Worm (Caenorhabditis elegans) whole organism, L2 larva: ENCODE measurements around the gene F36H1.12.

Experiments
- C34F6.9 ChIP-seq: fragments of 150-350 bp; optimal IDR thresholded peaks from 2 replicates; lab custom pipeline; 2014; ENCODE audit warnings: missing biosample characterization, missing genetic modification characterization
- F13H6.1 ChIP-seq: sonication (generic microtip); optimal IDR thresholded peaks from 2 replicates; lab custom pipeline; 2016; ENCODE audit warnings: missing genetic modification characterization, missing compliant biosample characterization
- R02D3.7 ChIP-seq: fragments of 150-350 bp; optimal IDR thresholded peaks from 2 replicates; lab custom pipeline; 2014; ENCODE audit warnings: missing biosample characterization, missing genetic modification characterization
- Y55F3AM.14 ChIP-seq: fragments of 200-800 bp; sonication (Bioruptor generic); optimal IDR thresholded peaks from 2 replicates; lab custom pipeline; 2018; ENCODE audit warnings: mild to moderate bottlenecking, missing genetic modification characterization, missing compliant biosample characterization
- ZK546.5 ChIP-seq: sonication (generic microtip); optimal IDR thresholded peaks from 2 replicates; lab custom pipeline; 2017; ENCODE audit warnings: missing biosample characterization, missing genetic modification characterization
- aly-2 ChIP-seq: fragments of 150-350 bp; optimal IDR thresholded peaks from 2 replicates; lab custom pipeline; 2014; ENCODE audit warnings: missing biosample characterization, missing genetic modification characterization
- ama-1 ChIP-seq: fragments of 150-350 bp; optimal IDR thresholded peaks from 2 replicates; lab custom pipeline; 2018; ENCODE audit warnings: inconsistent platforms
- blmp-1 ChIP-seq: sonication (generic microtip); optimal IDR thresholded peaks from 2 replicates; lab custom pipeline; 2017; ENCODE audit warnings: missing genetic modification characterization, mild to moderate bottlenecking, missing compliant biosample characterization, antibody characterized with exemption, moderate library complexity; ENCODE audit not compliant: insufficient read depth
- ceh-16 ChIP-seq: fragments of 150-350 bp; optimal IDR thresholded peaks from 2 replicates; lab custom pipeline; 2014; ENCODE audit warnings: missing biosample characterization, missing genetic modification characterization
- crh-2 ChIP-seq: sonication (generic microtip); optimal IDR thresholded peaks from 2 replicates; lab custom pipeline; 2017; ENCODE audit warnings: missing biosample characterization, missing genetic modification characterization
- dmd-4 ChIP-seq: sonication (generic microtip); optimal IDR thresholded peaks from 2 replicates; lab custom pipeline; 2017; ENCODE audit warnings: missing biosample characterization, missing genetic modification characterization
- egl-27 ChIP-seq: sonication (generic microtip); optimal IDR thresholded peaks from 3 replicates; lab custom pipeline; 2017; ENCODE audit warnings: missing biosample characterization, missing genetic modification reagents, missing genetic modification characterization
- fos-1 ChIP-seq: fragments of 150-350 bp; optimal IDR thresholded peaks from 2 replicates; lab custom pipeline; 2014; ENCODE audit warnings: missing biosample characterization, missing genetic modification characterization
- gmeb-1 ChIP-seq: fragments of 150-350 bp; optimal IDR thresholded peaks from 2 replicates; lab custom pipeline; 2014; ENCODE audit warnings: missing biosample characterization, missing genetic modification characterization
- lin-11 ChIP-seq: fragments of 150-350 bp; sonication (generic microtip); optimal IDR thresholded peaks from 2 replicates; lab custom pipeline; 2014; ENCODE audit warnings: missing biosample characterization, missing genetic modification characterization, inconsistent platforms, mixed read lengths
- lsy-2 ChIP-seq, 2 experiments: fragments of 150-350 bp in 1 of 2; sonication (generic microtip) in 1 of 2; optimal IDR thresholded peaks; 2 replicates each; lab custom pipeline; 2014 to 2017; ENCODE audit warnings: missing biosample characterization in 2 of 2, missing genetic modification characterization in 2 of 2
- mdl-1 ChIP-seq, 2 experiments: fragments of 150-350 bp in 1 of 2; sonication (generic microtip) in 1 of 2; optimal IDR thresholded peaks; 2 replicates each; lab custom pipeline; 2017; ENCODE audit warnings: missing biosample characterization in 2 of 2, missing genetic modification characterization in 2 of 2
- nhr-10 ChIP-seq: sonication (generic microtip); optimal IDR thresholded peaks from 2 replicates; lab custom pipeline; 2017; ENCODE audit warnings: missing biosample characterization, missing genetic modification characterization
- nhr-11 ChIP-seq: fragments of 150-350 bp; optimal IDR thresholded peaks from 2 replicates; lab custom pipeline; 2014; ENCODE audit warnings: missing biosample characterization, missing genetic modification characterization
- nhr-12 ChIP-seq: fragments of 150-350 bp; optimal IDR thresholded peaks from 2 replicates; lab custom pipeline; 2014; ENCODE audit warnings: missing biosample characterization, missing genetic modification characterization
- nhr-129 ChIP-seq: fragments of 150-350 bp; optimal IDR thresholded peaks from 2 replicates; lab custom pipeline; 2014; ENCODE audit warnings: missing biosample characterization, missing genetic modification characterization
- nhr-21 ChIP-seq: fragments of 150-350 bp; optimal IDR thresholded peaks from 2 replicates; lab custom pipeline; 2014; ENCODE audit warnings: missing biosample characterization, missing genetic modification characterization
- nhr-237 ChIP-seq: fragments of 150-350 bp; optimal IDR thresholded peaks from 2 replicates; lab custom pipeline; 2014; ENCODE audit warnings: missing biosample characterization, missing genetic modification characterization
- nhr-25 ChIP-seq: fragments of 150-350 bp; sonication (generic microtip); optimal IDR thresholded peaks from 3 replicates; lab custom pipeline; 2014; ENCODE audit warnings: missing biosample characterization, missing genetic modification characterization
- nhr-6 ChIP-seq: fragments of 150-350 bp; optimal IDR thresholded peaks from 2 replicates; lab custom pipeline; 2014; ENCODE audit warnings: missing biosample characterization, missing genetic modification characterization
- nhr-77 ChIP-seq: fragments of 150-350 bp; optimal IDR thresholded peaks from 2 replicates; lab custom pipeline; 2014; ENCODE audit warnings: missing biosample characterization, missing genetic modification characterization
- peb-1 ChIP-seq: fragments of 150-350 bp; optimal IDR thresholded peaks from 2 replicates; lab custom pipeline; 2014; ENCODE audit warnings: missing biosample characterization, missing genetic modification characterization
- sem-4 ChIP-seq: fragments of 150-350 bp; optimal IDR thresholded peaks from 2 replicates; lab custom pipeline; 2014; ENCODE audit warnings: missing biosample characterization, missing genetic modification reagents, missing genetic modification characterization
- skn-1 ChIP-seq: sonication (generic microtip); optimal IDR thresholded peaks from 2 replicates; lab custom pipeline; 2017; ENCODE audit warnings: missing biosample characterization, missing genetic modification characterization
- sma-3 ChIP-seq: sonication (generic microtip); optimal IDR thresholded peaks from 2 replicates; lab custom pipeline; 2016; ENCODE audit warnings: missing genetic modification reagents, missing genetic modification characterization, missing compliant biosample characterization
- sma-9 ChIP-seq, 2 experiments: fragments of 150-350 bp in 1 of 2; sonication (generic microtip) in 1 of 2; optimal IDR thresholded peaks; 2 replicates each; lab custom pipeline; 2014 to 2016; ENCODE audit warnings: missing genetic modification characterization in 2 of 2, mild to moderate bottlenecking in 1 of 2, missing biosample characterization in 1 of 2, missing compliant biosample characterization in 1 of 2, missing genetic modification reagents in 1 of 2, moderate library complexity in 1 of 2
- unc-39 ChIP-seq: fragments of 150-350 bp; optimal IDR thresholded peaks from 2 replicates; lab custom pipeline; 2014; ENCODE audit warnings: missing biosample characterization, missing genetic modification characterization
- unc-62 ChIP-seq: fragments of 150-350 bp; optimal IDR thresholded peaks from 2 replicates; lab custom pipeline; 2014; ENCODE audit warnings: missing biosample characterization, missing genetic modification reagents, missing genetic modification characterization
- zag-1 ChIP-seq: fragments of 150-350 bp; optimal IDR thresholded peaks from 2 replicates; lab custom pipeline; 2014; ENCODE audit warnings: missing biosample characterization, missing genetic modification characterization
- ztf-1 ChIP-seq: fragments of 200-800 bp; sonication (Bioruptor generic); conservative IDR thresholded peaks from 2 replicates; pipeline ENCODE4 v1.3.6; 2022; ENCODE audit warnings: missing genetic modification characterization, missing compliant biosample characterization
- ztf-4 ChIP-seq: fragments of 150-350 bp; optimal IDR thresholded peaks from 2 replicates; lab custom pipeline; 2014; ENCODE audit warnings: missing biosample characterization, missing genetic modification characterization

The F36H1.12 gene

DNA sequence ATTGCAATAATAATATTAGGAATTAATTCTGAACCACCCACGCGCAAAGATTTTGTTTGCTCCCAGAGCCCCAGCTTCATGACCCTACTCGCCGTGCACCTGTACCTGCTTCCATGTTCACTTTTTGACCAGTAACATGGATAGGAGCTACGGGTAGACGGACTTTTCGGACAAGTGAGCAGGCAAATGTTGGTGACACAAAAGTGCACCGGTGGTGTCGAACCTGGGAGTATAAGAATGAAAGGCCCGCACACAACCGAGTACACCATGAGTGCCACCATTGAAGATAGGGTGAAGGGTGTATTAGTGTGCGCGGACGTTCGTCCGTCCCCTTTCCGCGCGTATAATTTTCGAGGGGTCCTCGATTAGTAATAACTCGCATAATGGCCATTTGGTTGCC is 27.6 kb downstream of the F36H1.12 start:
- no peak for TF ChIP-seq nhr-25 (tag; lab: Kevin White, UChicago)
- peak; percentile 29 for TF ChIP-seq sma-9 (GFP tag; optimal IDR thresholded peaks at IDR 0.05; lab: Kevin White, UChicago)
- TF ChIP-seq sma-9 (tag; optimal IDR thresholded peaks at IDR 0.05; lab: Kevin White, UChicago), result no peak
- TF ChIP-seq unc-62 (GFP tag; lab: Kevin White, UChicago), result no peak
- no peak for TF ChIP-seq sma-3 (GFP tag; lab: Kevin White, UChicago)
- no peak for TF ChIP-seq mdl-1 (tag; optimal IDR thresholded peaks at IDR 0.05; lab: Kevin White, UChicago)
- TF ChIP-seq nhr-77 (tag; lab: Kevin White, UChicago), result no peak
- TF ChIP-seq lin-11 (tag; lab: Kevin White, UChicago), result no peak
- TF ChIP-seq skn-1 (tag; lab: Kevin White, UChicago), result no peak
- no peak for TF ChIP-seq gmeb-1
- no peak for TF ChIP-seq unc-39 (tag; lab: Kevin White, UChicago)
- no peak for TF ChIP-seq C34F6.9 (tag; lab: Kevin White, UChicago)
- TF ChIP-seq zag-1 (tag; lab: Kevin White, UChicago), result peak; percentile 34
- peak; percentile 71 for TF ChIP-seq Y55F3AM.14
- no peak for TF ChIP-seq ztf-4 (tag; lab: Kevin White, UChicago)
- TF ChIP-seq ztf-1 (GFP tag; lab: Robert Waterston, UW), result 0 out of 2 replicates have a peak, but pooled peaks have one; percentile 28
- no peak for TF ChIP-seq nhr-12 (tag; lab: Kevin White, UChicago)

DNA sequence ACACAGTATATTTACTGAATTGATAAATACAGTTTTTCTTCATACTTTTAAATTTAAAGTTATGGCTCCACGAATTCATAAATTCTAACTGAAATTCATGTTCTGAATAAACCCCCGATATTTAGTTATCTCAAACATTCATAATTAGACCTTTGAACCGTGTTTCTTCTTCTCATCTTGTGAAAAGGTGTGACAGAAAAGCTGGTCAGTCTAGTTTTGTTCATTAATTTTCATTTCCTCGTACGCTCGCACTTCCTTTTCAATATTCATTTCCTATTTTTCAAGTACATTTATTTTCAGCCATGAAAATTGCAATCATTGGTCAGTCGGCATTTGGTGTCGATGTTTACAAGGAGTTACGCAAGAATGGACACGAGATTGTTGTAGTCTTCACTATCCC is 31.2 kb downstream of the F36H1.12 start, which contains the start of gene alh-3:
Gene alh-3, plus strand, starts transcription at position 301 of the 400 bp plus-strand sequence.
- TF ChIP-seq nhr-25 (tag; lab: Kevin White, UChicago) (no peak), nhr-77 (tag; lab: Kevin White, UChicago) (no peak), skn-1 (tag; lab: Kevin White, UChicago) (no peak), nhr-21 (no peak), ztf-1 (GFP tag; lab: Robert Waterston, UW) (no peak), nhr-6 (tag; lab: Kevin White, UChicago) (no peak), nhr-129 (tag; lab: Kevin White, UChicago) (no peak), ama-1 (no peak), ceh-16 (no peak), nhr-237 (tag; lab: Kevin White, UChicago) (no peak), egl-27 (tag; lab: Kevin White, UChicago) (no peak), peb-1 (tag; lab: Kevin White, UChicago) (no peak), dmd-4 (no peak), nhr-10 (no peak), ZK546.5 (tag; lab: Kevin White, UChicago) (no peak), F13H6.1 (tag; lab: Kevin White, UChicago) (no peak), aly-2 (no peak)

DNA sequence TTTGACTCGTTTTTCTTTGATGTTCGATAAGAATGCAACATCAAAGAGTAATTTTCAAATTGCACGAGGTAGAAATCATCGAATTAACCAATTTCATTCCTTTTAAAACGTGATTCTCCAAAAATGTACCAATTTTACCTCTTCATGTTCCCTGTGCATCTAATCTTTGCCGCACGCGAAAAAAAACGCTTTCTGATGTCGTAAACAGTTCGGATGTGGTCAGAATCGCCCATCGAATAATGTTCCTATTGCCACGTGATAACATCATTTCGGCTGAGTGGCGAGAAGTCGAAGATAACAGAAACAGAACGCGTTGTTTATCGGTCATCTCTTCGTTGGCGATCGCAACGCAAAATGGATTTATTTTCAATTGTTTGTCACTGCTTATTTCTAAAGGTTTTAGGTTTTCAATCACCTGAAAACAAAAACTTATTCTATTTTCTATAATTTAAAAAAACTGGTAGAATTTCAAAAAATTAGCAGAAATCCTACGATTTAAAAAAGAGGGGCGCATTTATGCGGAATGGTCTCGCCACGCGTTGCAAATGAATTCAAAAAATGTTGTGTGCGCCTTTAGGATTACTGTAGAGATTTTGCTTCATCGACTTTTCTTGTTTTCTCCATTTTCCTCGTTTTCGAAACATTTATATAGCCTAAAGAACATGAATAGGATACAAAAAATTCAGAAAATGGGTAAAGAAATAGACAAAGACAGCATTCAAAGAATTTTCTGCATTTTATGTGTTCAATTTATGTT is 31.8 kb downstream of the F36H1.12 start, which contains the start of gene mogs-1:
Gene mogs-1, minus strand, starts transcription at position 417 of the 757 bp plus-strand sequence.
- TF ChIP-seq blmp-1 (tag; lab: Kevin White, UChicago) (no peak), nhr-237 (tag; lab: Kevin White, UChicago) (no peak), nhr-11 (tag; lab: Kevin White, UChicago) (no peak), nhr-129 (tag; lab: Kevin White, UChicago) (peak; percentile 23), dmd-4 (no peak), nhr-21 (peak; percentile 71), gmeb-1 (peak; percentile 5), nhr-10 (no peak), nhr-77 (tag; lab: Kevin White, UChicago) (no peak), sem-4 (peak; percentile 41), sma-9 (GFP tag; optimal IDR thresholded peaks at IDR 0.05; lab: Kevin White, UChicago) (peak; percentile 35), sma-9 (tag; optimal IDR thresholded peaks at IDR 0.05; lab: Kevin White, UChicago) (no peak), fos-1 (tag; lab: Kevin White, UChicago) (peak; percentile 47), ZK546.5 (tag; lab: Kevin White, UChicago) (no peak), crh-2 (tag; lab: Kevin White, UChicago) (peak; percentile 57), lsy-2 (tag; optimal IDR thresholded peaks at IDR 0.05; lab: Kevin White, UChicago) (peak in 1 of 2 experiments; percentile 22), egl-27 (tag; lab: Kevin White, UChicago) (no peak), mdl-1 (tag; optimal IDR thresholded peaks at IDR 0.05; lab: Kevin White, UChicago) (peak in 1 of 2 experiments; percentile 50), nhr-25 (tag; lab: Kevin White, UChicago) (peak; percentile 44), nhr-12 (tag; lab: Kevin White, UChicago) (no peak), sma-3 (GFP tag; lab: Kevin White, UChicago) (peak; percentile 67), R02D3.7 (tag; lab: Kevin White, UChicago) (no peak)
- TF ChIP-seq, all 48 proteins: peak for 11
